Worm (Caenorhabditis elegans): Measurements from ENCODE around the gene F58H1.8.

- TF ChIP-seq attf-6 (GFP tag; IDR thresholded peaks at IDR 0.05): no peak
- peak; percentile 19 for TF ChIP-seq madf-10 (tag; optimal IDR thresholded peaks at IDR 0.05)
- TF ChIP-seq hmg-1.2 (GFP tag; IDR thresholded peaks at IDR 0.05): 0 out of 2 replicates have a peak, but pooled peaks have one; percentile 9
- no peak for TF ChIP-seq ceh-40 (GFP tag; IDR thresholded peaks at IDR 0.05)
- TF ChIP-seq cebp-2 (GFP tag; IDR thresholded peaks at IDR 0.05): no peak
Observed at ce11 chrV:11976734-11977133, 41.8 kb downstream of the F58H1.8 start.
